Worm (Caenorhabditis elegans) whole organism, L4 larva: ENCODE measurements around the gene asp-7.

Source experiments
- F44E2.7 ChIP-seq: fragments of 200-800 bp; sonication (Bioruptor generic); IDR thresholded peaks from 2 replicates; pipeline ENCODE4 v2.1.2; 2022; ENCODE audit warnings: missing genetic modification characterization, missing compliant biosample characterization
- Y48G9A.11 ChIP-seq: fragments of 200-800 bp; sonication (Bioruptor generic); IDR thresholded peaks from 2 replicates; pipeline ENCODE4 v1.3.6; 2022; ENCODE audit warnings: missing genetic modification reagents, missing genetic modification characterization, missing compliant biosample characterization
- ZK546.5 ChIP-seq, 2 experiments: sonication (generic microtip); optimal IDR thresholded peaks; 2 replicates each; lab custom pipeline; 2017; ENCODE audit warnings: missing biosample characterization in 2 of 2, missing genetic modification characterization in 2 of 2
- aha-1 ChIP-seq: fragments of 150-350 bp; peaks from one replicate; lab custom pipeline; 2014; ENCODE audit warnings: missing biosample characterization, missing genetic modification characterization
- ama-1 ChIP-seq: fragments of 150-350 bp; optimal IDR thresholded peaks from 2 replicates; lab custom pipeline; 2014; ENCODE audit warnings: inconsistent platforms, mixed read lengths
- arid-1 ChIP-seq: fragments of 200-800 bp; sonication (Bioruptor generic); conservative IDR thresholded peaks from 2 replicates; pipeline ENCODE4 v1.3.6; 2022; ENCODE audit warnings: missing genetic modification reagents, missing genetic modification characterization, missing compliant biosample characterization
- ceh-32 ChIP-seq: sonication (generic microtip); optimal IDR thresholded peaks from 2 replicates; lab custom pipeline; 2016; ENCODE audit warnings: mild to moderate bottlenecking, missing genetic modification characterization, missing compliant biosample characterization; ENCODE audit not compliant: poor library complexity
- ceh-82 ChIP-seq: sonication (generic microtip); optimal IDR thresholded peaks from 2 replicates; lab custom pipeline; 2017; ENCODE audit warnings: missing biosample characterization, missing genetic modification characterization
- ctbp-1 ChIP-seq: fragments of 200-800 bp; sonication (Bioruptor generic); IDR thresholded peaks from 2 replicates; pipeline ENCODE4 v1.3.6; 2022; ENCODE audit warnings: missing genetic modification reagents, missing genetic modification characterization, missing compliant biosample characterization
- daf-12 ChIP-seq: fragments of 150-350 bp; optimal IDR thresholded peaks from 2 replicates; lab custom pipeline; 2014; ENCODE audit warnings: missing biosample characterization, missing genetic modification reagents, missing genetic modification characterization
- daf-16 ChIP-seq, 3 experiments: sonication (generic microtip); optimal IDR thresholded peaks; 2 replicates each; lab custom pipeline; 2016 to 2017; ENCODE audit warnings: missing genetic modification characterization in 3 of 3, missing genetic modification reagents in 3 of 3, mild to moderate bottlenecking in 2 of 3, missing compliant biosample characterization in 2 of 3, missing biosample characterization in 1 of 3, moderate library complexity in 1 of 3
- duxl-1 ChIP-seq: sonication (generic microtip); optimal IDR thresholded peaks from 2 replicates; lab custom pipeline; 2016; ENCODE audit warnings: mild to moderate bottlenecking, missing genetic modification characterization, moderate library complexity, missing compliant biosample characterization; ENCODE audit not compliant: poor library complexity
- fkh-10 ChIP-seq: fragments of 150-350 bp; optimal IDR thresholded peaks from 2 replicates; lab custom pipeline; 2014; ENCODE audit warnings: missing biosample characterization, missing genetic modification reagents, missing genetic modification characterization
- fos-1 ChIP-seq: fragments of 150-350 bp; optimal IDR thresholded peaks from 2 replicates; lab custom pipeline; 2014; ENCODE audit warnings: missing biosample characterization, missing genetic modification characterization
- gei-8 ChIP-seq: fragments of 200-800 bp; sonication (Bioruptor generic); optimal IDR thresholded peaks from 2 replicates; lab custom pipeline; 2018; ENCODE audit warnings: mild to moderate bottlenecking, missing genetic modification characterization, missing compliant biosample characterization
- jun-1 ChIP-seq: fragments of 150-350 bp; optimal IDR thresholded peaks from 2 replicates; lab custom pipeline; 2014; ENCODE audit warnings: missing biosample characterization, missing genetic modification reagents, missing genetic modification characterization
- lin-13 ChIP-seq: fragments of 150-350 bp; optimal IDR thresholded peaks from 2 replicates; lab custom pipeline; 2014; ENCODE audit warnings: missing biosample characterization, missing genetic modification reagents, missing genetic modification characterization
- lin-15B ChIP-seq: fragments of 150-350 bp; sonication (generic microtip); optimal IDR thresholded peaks from 3 replicates; lab custom pipeline; 2014; ENCODE audit warnings: missing biosample characterization, missing genetic modification characterization
- lin-38 ChIP-seq: fragments of 200-800 bp; sonication (Bioruptor generic); IDR thresholded peaks from 2 replicates; pipeline ENCODE4 v1.3.6; 2022; ENCODE audit warnings: missing genetic modification reagents, missing genetic modification characterization, missing compliant biosample characterization
- lin-39 ChIP-seq: fragments of 150-350 bp; optimal IDR thresholded peaks from 2 replicates; lab custom pipeline; 2014; ENCODE audit warnings: missing biosample characterization, missing genetic modification reagents, missing genetic modification characterization
- madf-9 ChIP-seq: fragments of 200-800 bp; sonication (Bioruptor generic); conservative IDR thresholded peaks from 2 replicates; pipeline ENCODE4 v1.3.6; 2022; ENCODE audit warnings: missing genetic modification reagents, missing genetic modification characterization, missing compliant biosample characterization
- mdl-1 ChIP-seq, 2 experiments: fragments of 150-350 bp in 1 of 2; sonication (generic microtip) in 1 of 2; optimal IDR thresholded peaks; 2 replicates each; lab custom pipeline; 2014 to 2017; ENCODE audit warnings: missing biosample characterization in 2 of 2, missing genetic modification characterization in 2 of 2
- mdt-29 ChIP-seq: fragments of 200-800 bp; sonication (Bioruptor generic); IDR thresholded peaks from 2 replicates; pipeline ENCODE4 v1.3.6; 2022; ENCODE audit warnings: missing genetic modification reagents, missing genetic modification characterization, missing compliant biosample characterization
- nhr-10 ChIP-seq: fragments of 150-350 bp; optimal IDR thresholded peaks from 2 replicates; lab custom pipeline; 2014; ENCODE audit warnings: missing biosample characterization, missing genetic modification characterization
- nhr-102 ChIP-seq: sonication (generic microtip); optimal IDR thresholded peaks from 2 replicates; lab custom pipeline; 2016; ENCODE audit warnings: mild to moderate bottlenecking, missing genetic modification characterization, moderate library complexity, missing compliant biosample characterization
- nhr-25 ChIP-seq: sonication (generic microtip); optimal IDR thresholded peaks from 2 replicates; lab custom pipeline; 2017; ENCODE audit warnings: missing genetic modification characterization, mild to moderate bottlenecking, missing compliant biosample characterization, antibody characterized with exemption, moderate library complexity, borderline replicate concordance; ENCODE audit not compliant: insufficient read depth
- nhr-28 ChIP-seq: fragments of 150-350 bp; optimal IDR thresholded peaks from 2 replicates; lab custom pipeline; 2014; ENCODE audit warnings: missing biosample characterization, missing genetic modification characterization
- nhr-41 ChIP-seq: fragments of 200-800 bp; sonication (Bioruptor generic); IDR thresholded peaks from 2 replicates; pipeline ENCODE4 v1.3.6; 2022; ENCODE audit warnings: missing genetic modification reagents, missing genetic modification characterization, missing compliant biosample characterization
- nhr-6 ChIP-seq: fragments of 150-350 bp; optimal IDR thresholded peaks from 2 replicates; lab custom pipeline; 2014; ENCODE audit warnings: missing biosample characterization, missing genetic modification characterization
- nhr-76 ChIP-seq: fragments of 150-350 bp; optimal IDR thresholded peaks from 2 replicates; lab custom pipeline; 2014; ENCODE audit warnings: missing biosample characterization, missing genetic modification characterization
- nhr-77 ChIP-seq: fragments of 150-350 bp; optimal IDR thresholded peaks from 2 replicates; lab custom pipeline; 2014; ENCODE audit warnings: missing biosample characterization, missing genetic modification characterization
- pha-4 ChIP-seq, 2 experiments: fragments of 150-350 bp in 1 of 2; fragments of 200-800 bp in 1 of 2; sonication (Bioruptor generic) in 1 of 2; IDR thresholded peaks in 1 of 2; optimal IDR thresholded peaks in 1 of 2; 2 replicates each; pipeline versions ENCODE4 v1.3.6 to Lab custom; 2014 to 2022; ENCODE audit warnings: missing genetic modification characterization in 2 of 2, missing genetic modification reagents in 2 of 2, missing biosample characterization in 1 of 2, missing compliant biosample characterization in 1 of 2
- pqm-1 ChIP-seq: sonication (generic microtip); optimal IDR thresholded peaks from 2 replicates; lab custom pipeline; 2017; ENCODE audit warnings: missing biosample characterization, missing genetic modification characterization
- rbr-2 ChIP-seq: sonication (generic microtip); optimal IDR thresholded peaks from 2 replicates; lab custom pipeline; 2016; ENCODE audit warnings: missing genotype, missing genetic modification characterization, missing compliant biosample characterization
- sdz-12 ChIP-seq: fragments of 200-800 bp; sonication (Bioruptor generic); optimal IDR thresholded peaks from 2 replicates; lab custom pipeline; 2018; ENCODE audit warnings: mild to moderate bottlenecking, missing genetic modification characterization, missing compliant biosample characterization
- snpc-1.2 ChIP-seq: fragments of 200-800 bp; sonication (Bioruptor generic); IDR thresholded peaks from 2 replicates; pipeline ENCODE4 v1.3.6; 2022; ENCODE audit warnings: missing genetic modification reagents, missing genetic modification characterization, missing compliant biosample characterization
- snpc-4 ChIP-seq: fragments of 150-350 bp; optimal IDR thresholded peaks from 2 replicates; lab custom pipeline; 2014; ENCODE audit warnings: missing biosample characterization, missing genetic modification characterization
- unc-62 ChIP-seq, 3 experiments: fragments of 150-350 bp in 1 of 3; sonication (generic microtip); optimal IDR thresholded peaks in 2 of 3; peaks in 1 of 3; 1 replicate in 1 of 3; 2 replicates in 2 of 3; lab custom pipeline; 2014 to 2017; ENCODE audit warnings: missing biosample characterization in 3 of 3, missing genetic modification characterization in 3 of 3, missing genetic modification reagents in 3 of 3, missing genotype in 1 of 3
- vab-7 ChIP-seq: fragments of 200-800 bp; sonication (Bioruptor generic); IDR thresholded peaks from 2 replicates; pipeline ENCODE4 v1.3.6; 2022; ENCODE audit warnings: missing genetic modification reagents, missing genetic modification characterization, missing compliant biosample characterization
- ztf-7 ChIP-seq: fragments of 150-350 bp; optimal IDR thresholded peaks from 2 replicates; lab custom pipeline; 2014; ENCODE audit warnings: missing biosample characterization, missing genetic modification characterization

asp-7 gene

ce11 chrV:3028205-3028604 lies at the start of gene asp-7:
Gene asp-7 (plus strand): TSS chrV:3028285.
- TF ChIP-seq rbr-2, result no peak
- TF ChIP-seq aha-1 (tag; lab: Kevin White, UChicago), result peak; percentile 73
- TF ChIP-seq jun-1 (tag; lab: Kevin White, UChicago), result no peak
- no peak for TF ChIP-seq ztf-7 (tag; lab: Kevin White, UChicago)
- no peak for TF ChIP-seq mdl-1 (tag; optimal IDR thresholded peaks at IDR 0.05; lab: Kevin White, UChicago)
- TF ChIP-seq pha-4 (GFP tag; IDR thresholded peaks at IDR 0.05; lab: Robert Waterston, UW), result no peak
- TF ChIP-seq pha-4 (tag; optimal IDR thresholded peaks at IDR 0.05; lab: Kevin White, UChicago), result no peak
- no peak for TF ChIP-seq snpc-4 (tag; lab: Kevin White, UChicago)
- TF ChIP-seq nhr-77 (tag; lab: Kevin White, UChicago), result no peak
- TF ChIP-seq daf-16 (GFP tag; optimal IDR thresholded peaks at IDR 0.05; lab: Kevin White, UChicago), result no peak
- TF ChIP-seq daf-16 (tag; optimal IDR thresholded peaks at IDR 0.05; lab: Kevin White, UChicago), result no peak
- TF ChIP-seq pqm-1 (tag; lab: Kevin White, UChicago), result peak; percentile 12
- no peak for TF ChIP-seq ama-1
- TF ChIP-seq ceh-32 (tag; lab: Kevin White, UChicago), result no peak
- no peak for TF ChIP-seq fos-1 (tag; lab: Kevin White, UChicago)
- no peak for TF ChIP-seq ceh-82 (tag; lab: Kevin White, UChicago)
- TF ChIP-seq nhr-25 (tag; lab: Kevin White, UChicago), result no peak
- no peak for TF ChIP-seq Y48G9A.11 (GFP tag; lab: Robert Waterston, UW)
- TF ChIP-seq lin-38 (GFP tag; lab: Robert Waterston, UW), result no peak

DNA sequence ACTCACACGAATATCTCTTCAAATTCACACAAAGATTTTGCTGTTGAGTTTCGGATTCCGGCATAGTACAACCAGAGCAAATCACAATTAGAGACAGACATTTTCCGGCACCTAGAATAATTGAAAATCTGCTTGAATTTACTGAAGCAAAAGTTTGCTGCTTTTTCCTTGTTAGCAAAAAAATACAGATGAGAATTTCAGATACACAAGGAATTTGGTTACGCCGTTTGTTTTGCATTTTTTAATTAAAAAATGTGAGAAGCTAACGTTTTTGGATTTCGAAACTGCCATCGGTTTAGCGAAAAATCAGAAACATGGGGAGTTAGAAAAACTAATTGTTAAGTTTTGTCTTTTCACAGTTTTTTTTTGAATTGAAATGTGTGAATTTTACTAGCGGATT lies 48.1 kb upstream of the asp-7 start, which contains the start of gene srw-118:
TSS of gene srw-118 (minus strand) at position 101 of the 400 bp plus-strand sequence.
- TF ChIP-seq nhr-76 (no peak), aha-1 (tag; lab: Kevin White, UChicago) (peak; percentile 28)

DNA sequence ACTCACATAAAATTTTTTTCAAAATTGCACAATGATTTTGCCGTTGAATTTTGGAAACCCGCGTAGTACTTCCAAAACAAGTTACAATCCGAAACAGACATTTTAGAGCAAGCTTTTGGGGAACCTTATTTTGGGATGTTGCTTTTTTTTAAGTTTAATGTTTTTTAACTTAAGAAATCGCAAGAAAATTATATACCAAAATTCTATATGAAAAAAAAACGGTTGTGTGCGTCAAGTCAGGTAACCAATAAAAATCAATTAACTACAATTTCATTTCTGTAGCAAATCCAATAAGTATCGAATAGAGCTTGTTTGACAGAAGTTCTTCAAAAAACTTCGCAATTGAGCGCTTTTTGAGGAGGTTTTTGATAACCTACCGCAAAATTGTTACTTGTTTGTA lies 44.7 kb upstream of the asp-7 start, which contains the start of gene srw-117:
TSS of gene srw-117 (minus strand) at position 101 of the 400 bp plus-strand sequence.
- peak in 1 of 2 experiments; percentile 15 for TF ChIP-seq unc-62 (GFP tag; optimal IDR thresholded peaks at IDR 0.05 in 1 of 2; lab: Kevin White, UChicago)
- no peak for TF ChIP-seq unc-62 (tag; optimal IDR thresholded peaks at IDR 0.05; lab: Kevin White, UChicago)
- no peak for TF ChIP-seq rbr-2
- TF ChIP-seq, all 104 proteins: peak for 1

ce11 chrV:2985309-2985708 lies 42.8 kb upstream of the asp-7 start, which contains the start of gene srw-139:
Gene srw-139 (minus strand): TSS chrV:2985409.
- TF ChIP-seq ceh-82 (tag; lab: Kevin White, UChicago) (no peak), lin-13 (GFP tag; lab: Kevin White, UChicago) (no peak), arid-1 (no peak), daf-12 (no peak), vab-7 (GFP tag; lab: Robert Waterston, UW) (no peak), F44E2.7 (GFP tag; lab: Robert Waterston, UW) (no peak), sdz-12 (no peak), nhr-76 (no peak), nhr-102 (tag; lab: Kevin White, UChicago) (no peak), lin-15B (tag; lab: Kevin White, UChicago) (no peak)

ce11 chrV:2987407-2987806 lies 40.7 kb upstream of the asp-7 start, which contains the start of gene srh-85:
Gene srh-85 (minus strand): TSS chrV:2987507.
- no peak for TF ChIP-seq madf-9 (GFP tag; lab: Robert Waterston, UW)
- TF ChIP-seq arid-1, result no peak
- no peak for TF ChIP-seq mdt-29 (GFP tag; lab: Robert Waterston, UW)
- no peak for TF ChIP-seq fkh-10 (GFP tag; lab: Kevin White, UChicago)
- no peak for TF ChIP-seq Y48G9A.11 (GFP tag; lab: Robert Waterston, UW)
- TF ChIP-seq gei-8 (GFP tag; lab: Kevin White, UChicago), result no peak
- no peak for TF ChIP-seq nhr-10
- no peak for TF ChIP-seq lin-39 (tag; lab: Kevin White, UChicago)
- no peak for TF ChIP-seq ZK546.5 (tag; optimal IDR thresholded peaks at IDR 0.05; lab: Kevin White, UChicago)
- no peak for TF ChIP-seq duxl-1 (tag; lab: Kevin White, UChicago)
- no peak for TF ChIP-seq nhr-6 (tag; lab: Kevin White, UChicago)
- TF ChIP-seq ama-1, result no peak
- TF ChIP-seq ctbp-1 (GFP tag; lab: Robert Waterston, UW), result no peak
- TF ChIP-seq snpc-1.2 (GFP tag; lab: Robert Waterston, UW), result no peak
- TF ChIP-seq nhr-41 (GFP tag; lab: Robert Waterston, UW), result no peak
- TF ChIP-seq sdz-12, result no peak
- TF ChIP-seq nhr-28 (tag; lab: Kevin White, UChicago), result no peak
